Worm (Caenorhabditis elegans) whole organism, L4 larva: Measurements from ENCODE around the gene tre-4.

ENCODE experiments used
- nhr-76 ChIP-seq: fragments of 150-350 bp; optimal IDR thresholded peaks from 2 replicates; lab custom pipeline; 2014; ENCODE audit warnings: missing biosample characterization, missing genetic modification characterization
- saeg-2 ChIP-seq: fragments of 200-800 bp; sonication (Bioruptor generic); IDR thresholded peaks from 2 replicates; pipeline ENCODE4 v1.3.6; 2022; ENCODE audit warnings: missing genetic modification reagents, missing genetic modification characterization, missing compliant biosample characterization
- unc-130 ChIP-seq: sonication (generic microtip); optimal IDR thresholded peaks from 2 replicates; lab custom pipeline; 2016; ENCODE audit warnings: missing genetic modification reagents, missing genetic modification characterization, missing compliant biosample characterization

- no peak for TF ChIP-seq unc-130
- no peak for TF ChIP-seq nhr-76 (tag; lab: Kevin White, UChicago)
- TF ChIP-seq saeg-2 (GFP tag; lab: Robert Waterston, UW) = no peak
Observed at ce11 chrX:13500568-13500967, 28.6 kb downstream of the tre-4 start, which contains the start of gene sad-1.
